3 fruit fly cellular contexts compared by ENCODE assay signal in the genomic region with DNA sequence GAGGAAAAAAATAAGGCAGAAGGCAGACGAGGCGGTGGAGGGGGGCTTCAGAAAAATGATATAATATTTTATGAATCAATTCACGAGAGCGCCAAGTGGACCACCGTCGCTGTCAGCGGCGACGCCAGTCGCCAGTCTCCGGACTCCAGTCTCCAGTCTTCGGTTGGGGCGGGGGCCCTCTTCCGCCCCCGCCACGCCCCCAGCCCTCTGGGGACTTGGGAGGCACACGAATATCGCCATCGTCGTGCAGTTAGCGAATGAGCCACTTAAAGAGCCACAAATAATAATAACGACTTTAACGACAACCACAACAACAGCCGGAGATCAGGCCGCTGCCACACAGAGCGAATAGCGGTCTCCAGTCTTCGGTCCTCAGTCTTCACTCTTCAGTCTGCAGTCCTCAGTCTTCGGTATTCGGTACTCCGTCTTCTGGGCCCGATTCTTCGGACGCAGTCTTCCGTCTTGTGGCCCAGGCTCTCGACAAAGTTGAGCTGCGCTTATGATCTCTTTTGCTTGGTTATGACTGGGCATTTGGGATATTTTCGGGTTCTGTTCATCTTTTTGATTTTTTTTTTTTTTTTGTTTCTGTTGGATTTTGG.
TF ChIP-seq lines count a peak whose summit lies in the region.

No protein-coding gene starts in this region.

- no peak for TF ChIP-seq CTCF in whole organism, embryonic (GFP tag; optimal IDR thresholded peaks at IDR 0.05; lab: Kevin White, UChicago)

TF ChIP-seq in whole organism, embryonic, 481 proteins besides CTCF, POLR2A, EP300 and RAD21:
- TF ChIP-seq yki (optimal IDR thresholded peaks at IDR 0.05; lab: Kevin White, UChicago) (no peak), Hr39 (optimal IDR thresholded peaks at IDR 0.05; lab: Kevin White, UChicago) (peak; percentile 44)
TF ChIP-seq in whole organism, embryonic: peak in this region for 1.

TF ChIP-seq in whole organism, prepupa, 60 proteins besides CTCF, POLR2A, EP300 and RAD21:
- no peak for TF ChIP-seq Blimp-1 (GFP tag; optimal IDR thresholded peaks at IDR 0.05; lab: Kevin White, UChicago)
- TF ChIP-seq CG10631 (GFP tag; optimal IDR thresholded peaks at IDR 0.05; lab: Kevin White, UChicago), result no peak
- TF ChIP-seq CG31627 (GFP tag; optimal IDR thresholded peaks at IDR 0.05; lab: Kevin White, UChicago), result no peak
- TF ChIP-seq CG7368 (GFP tag; optimal IDR thresholded peaks at IDR 0.05; lab: Kevin White, UChicago), result no peak
- TF ChIP-seq achi (GFP tag; optimal IDR thresholded peaks at IDR 0.05; lab: Kevin White, UChicago), result no peak
- TF ChIP-seq topi (GFP tag; optimal IDR thresholded peaks at IDR 0.05; lab: Kevin White, UChicago), result no peak
- no peak for TF ChIP-seq CG11762 (GFP tag; optimal IDR thresholded peaks at IDR 0.05; lab: Kevin White, UChicago; ENCODE audit: insufficient read depth)
- peak; percentile 42 for TF ChIP-seq Eip78C (GFP tag; lab: Kevin White, UChicago)
- TF ChIP-seq Hr4 (GFP tag; optimal IDR thresholded peaks at IDR 0.05; lab: Kevin White, UChicago), result no peak
- no peak for TF ChIP-seq CG6854 (GFP tag; optimal IDR thresholded peaks at IDR 0.05; lab: Kevin White, UChicago)
- TF ChIP-seq pdm3 (GFP tag; optimal IDR thresholded peaks at IDR 0.05; lab: Kevin White, UChicago), result no peak
- no peak for TF ChIP-seq dsx (GFP tag; optimal IDR thresholded peaks at IDR 0.05; lab: Kevin White, UChicago; ENCODE audit: poor library complexity, severe bottlenecking)
- TF ChIP-seq vri (GFP tag; optimal IDR thresholded peaks at IDR 0.05; lab: Kevin White, UChicago), result peak; percentile 4
- TF ChIP-seq acj6 (GFP tag; optimal IDR thresholded peaks at IDR 0.05; lab: Kevin White, UChicago), result no peak
- 0 out of 3 replicates have a peak, but pooled peaks have one; percentile 11 for TF ChIP-seq CG6163 (GFP tag; IDR thresholded peaks at IDR 0.05; lab: Robert Waterston, UW)
- TF ChIP-seq CG8319 (GFP tag; optimal IDR thresholded peaks at IDR 0.05; lab: Kevin White, UChicago), result no peak
- TF ChIP-seq CG32006 (GFP tag; optimal IDR thresholded peaks at IDR 0.05; lab: Kevin White, UChicago), result no peak
- TF ChIP-seq ss (GFP tag; optimal IDR thresholded peaks at IDR 0.05; lab: Kevin White, UChicago), result no peak
- TF ChIP-seq CG9139 (GFP tag; optimal IDR thresholded peaks at IDR 0.05; lab: Kevin White, UChicago), result no peak
- TF ChIP-seq Lpt (GFP tag; optimal IDR thresholded peaks at IDR 0.05; lab: Kevin White, UChicago), result no peak

TF ChIP-seq in whole organism, wandering third instar larva, 38 proteins besides CTCF, POLR2A, EP300 and RAD21:
- TF ChIP-seq Abd-B (GFP tag; optimal IDR thresholded peaks at IDR 0.05; lab: Kevin White, UChicago), result no peak
- TF ChIP-seq psq (GFP tag; optimal IDR thresholded peaks at IDR 0.05; lab: Kevin White, UChicago), result peak; percentile 17
- TF ChIP-seq brk (GFP tag; optimal IDR thresholded peaks at IDR 0.05; lab: Kevin White, UChicago), result no peak
- no peak for TF ChIP-seq N (GFP tag; optimal IDR thresholded peaks at IDR 0.05; lab: Kevin White, UChicago)
- TF ChIP-seq Dfd (GFP tag; optimal IDR thresholded peaks at IDR 0.05; lab: Kevin White, UChicago), result peak; percentile 99
